Worm (Caenorhabditis elegans) whole organism, L1 larva: ENCODE data around the gene scl-5.
A peak's percentile ranks its signal among the peaks of the same experiment; 100 is the strongest.

Experiments used
- C04F5.9 ChIP-seq: sonication (generic microtip); optimal IDR thresholded peaks from 2 replicates; lab custom pipeline; 2016; ENCODE audit warnings: missing genetic modification characterization, missing compliant biosample characterization
- C34B4.2 ChIP-seq: sonication (generic microtip); optimal IDR thresholded peaks from 2 replicates; lab custom pipeline; 2017; ENCODE audit warnings: mild to moderate bottlenecking, missing genetic modification characterization, missing compliant biosample characterization
- F16B12.6 ChIP-seq: fragments of 150-350 bp; optimal IDR thresholded peaks from 2 replicates; lab custom pipeline; 2014; ENCODE audit warnings: missing biosample characterization, missing genetic modification characterization
- Y116A8C.19 ChIP-seq: sonication (generic microtip); optimal IDR thresholded peaks from 2 replicates; lab custom pipeline; 2016; ENCODE audit warnings: missing compliant biosample characterization, missing genetic modification characterization, borderline replicate concordance
- aha-1 ChIP-seq: fragments of 150-350 bp; optimal IDR thresholded peaks from 2 replicates; lab custom pipeline; 2014; ENCODE audit warnings: missing biosample characterization, missing genetic modification characterization
- alr-1 ChIP-seq: fragments of 200-800 bp; sonication (Bioruptor generic); optimal IDR thresholded peaks from 2 replicates; lab custom pipeline; 2018; ENCODE audit warnings: borderline replicate concordance, mild to moderate bottlenecking, missing genetic modification characterization, missing compliant biosample characterization
- aly-2 ChIP-seq: fragments of 150-350 bp; optimal IDR thresholded peaks from 2 replicates; lab custom pipeline; 2014; ENCODE audit warnings: missing biosample characterization, missing genetic modification characterization
- ama-1 ChIP-seq: fragments of 150-350 bp; optimal IDR thresholded peaks from 2 replicates; lab custom pipeline; 2014
- ceh-88 ChIP-seq: fragments of 200-800 bp; sonication (Bioruptor generic); IDR thresholded peaks from 2 replicates; pipeline ENCODE4 v1.3.6; 2022; ENCODE audit warnings: missing genetic modification characterization, missing compliant biosample characterization
- dsc-1 ChIP-seq: sonication (generic microtip); optimal IDR thresholded peaks from 2 replicates; lab custom pipeline; 2016; ENCODE audit warnings: mild to moderate bottlenecking, missing genetic modification characterization, missing compliant biosample characterization
- efl-3 ChIP-seq: fragments of 200-800 bp; sonication (Bioruptor generic); optimal IDR thresholded peaks from 2 replicates; lab custom pipeline; 2018; ENCODE audit warnings: mild to moderate bottlenecking, missing genetic modification characterization, missing compliant biosample characterization
- elt-2 ChIP-seq: sonication (generic microtip); optimal IDR thresholded peaks from 2 replicates; lab custom pipeline; 2016; ENCODE audit warnings: missing genetic modification characterization, mild to moderate bottlenecking, inconsistent platforms, missing compliant biosample characterization, missing genetic modification reagents
- ets-5 ChIP-seq: fragments of 200-800 bp; sonication (Bioruptor generic); IDR thresholded peaks from 2 replicates; pipeline ENCODE4 v1.3.6; 2022; ENCODE audit warnings: missing genetic modification characterization, missing compliant biosample characterization
- fkh-4 ChIP-seq: sonication (generic microtip); optimal IDR thresholded peaks from 2 replicates; lab custom pipeline; 2016; ENCODE audit warnings: missing compliant biosample characterization, missing genetic modification characterization, borderline replicate concordance
- grh-1 ChIP-seq: fragments of 200-800 bp; sonication (Bioruptor generic); IDR thresholded peaks from 2 replicates; pipeline ENCODE4 v1.3.6; 2022; ENCODE audit warnings: missing genetic modification reagents, missing genetic modification characterization, missing compliant biosample characterization
- hlh-4 ChIP-seq: sonication (generic microtip); optimal IDR thresholded peaks from 2 replicates; lab custom pipeline; 2016; ENCODE audit warnings: mild to moderate bottlenecking, missing genetic modification characterization, missing compliant biosample characterization
- hpl-2 ChIP-seq: fragments of 150-350 bp; optimal IDR thresholded peaks from 2 replicates; lab custom pipeline; 2014; ENCODE audit warnings: missing biosample characterization, missing genetic modification reagents, missing genetic modification characterization
- irx-1 ChIP-seq: sonication (generic microtip); optimal IDR thresholded peaks from 2 replicates; lab custom pipeline; 2016; ENCODE audit warnings: missing genetic modification characterization, missing compliant biosample characterization
- isw-1 ChIP-seq: fragments of 200-800 bp; sonication (Bioruptor generic); IDR thresholded peaks from 2 replicates; pipeline ENCODE4 v1.3.6; 2022; ENCODE audit warnings: missing genetic modification characterization, missing compliant biosample characterization
- lin-15B ChIP-seq: fragments of 150-350 bp; sonication (generic microtip); optimal IDR thresholded peaks from 3 replicates; lab custom pipeline; 2014; ENCODE audit warnings: missing biosample characterization, missing genetic modification characterization
- lin-35 ChIP-seq, 2 experiments: fragments of 150-350 bp; optimal IDR thresholded peaks; 2 replicates each; lab custom pipeline; 2014; ENCODE audit warnings: missing biosample characterization in 2 of 2, missing genetic modification characterization in 2 of 2, missing genetic modification reagents in 2 of 2
- mdl-1 ChIP-seq, 2 experiments: fragments of 150-350 bp; optimal IDR thresholded peaks; 2 replicates each; lab custom pipeline; 2014 to 2017; ENCODE audit warnings: missing biosample characterization in 2 of 2, missing genetic modification characterization in 2 of 2, inconsistent platforms in 1 of 2
- mep-1 ChIP-seq: fragments of 150-350 bp; optimal IDR thresholded peaks from 2 replicates; lab custom pipeline; 2014; ENCODE audit warnings: missing biosample characterization, missing genetic modification characterization
- nhr-20 ChIP-seq: sonication (generic microtip); optimal IDR thresholded peaks from 2 replicates; lab custom pipeline; 2016; ENCODE audit warnings: mild to moderate bottlenecking, missing genetic modification characterization, missing compliant biosample characterization
- nhr-71 ChIP-seq: sonication (generic microtip); optimal IDR thresholded peaks from 2 replicates; lab custom pipeline; 2016; ENCODE audit warnings: mild to moderate bottlenecking, missing genetic modification characterization, moderate library complexity, missing compliant biosample characterization
- nhr-77 ChIP-seq: fragments of 150-350 bp; optimal IDR thresholded peaks from 2 replicates; lab custom pipeline; 2014; ENCODE audit warnings: missing biosample characterization, missing genetic modification characterization
- skn-1 ChIP-seq: fragments of 150-350 bp; optimal IDR thresholded peaks from 2 replicates; lab custom pipeline; 2014; ENCODE audit warnings: missing biosample characterization, missing genetic modification characterization
- snpc-4 ChIP-seq: fragments of 150-350 bp; optimal IDR thresholded peaks from 2 replicates; lab custom pipeline; 2014; ENCODE audit warnings: missing biosample characterization, missing genetic modification characterization
- sox-4 ChIP-seq: sonication (generic microtip); optimal IDR thresholded peaks from 2 replicates; lab custom pipeline; 2016; ENCODE audit warnings: missing genetic modification characterization, missing compliant biosample characterization
- sptf-1 ChIP-seq: fragments of 150-350 bp; optimal IDR thresholded peaks from 2 replicates; lab custom pipeline; 2014; ENCODE audit warnings: missing biosample characterization, missing genetic modification characterization
- sup-37 ChIP-seq: fragments of 200-800 bp; sonication (Bioruptor generic); optimal IDR thresholded peaks from 2 replicates; lab custom pipeline; 2018; ENCODE audit warnings: mild to moderate bottlenecking, missing genetic modification characterization, missing compliant biosample characterization
- swsn-7 ChIP-seq: sonication (generic microtip); optimal IDR thresholded peaks from 2 replicates; lab custom pipeline; 2016; ENCODE audit warnings: missing genetic modification characterization, missing compliant biosample characterization
- tlp-1 ChIP-seq: fragments of 150-350 bp; optimal IDR thresholded peaks from 2 replicates; lab custom pipeline; 2014; ENCODE audit warnings: missing biosample characterization, missing genetic modification characterization
- unc-130 ChIP-seq: fragments of 150-350 bp; optimal IDR thresholded peaks from 2 replicates; lab custom pipeline; 2017; ENCODE audit warnings: missing biosample characterization, missing genetic modification characterization, inconsistent platforms
- unc-30 ChIP-seq: sonication (generic microtip); optimal IDR thresholded peaks from 2 replicates; lab custom pipeline; 2017; ENCODE audit warnings: missing biosample characterization, missing genetic modification characterization
- unc-62 ChIP-seq: fragments of 150-350 bp; optimal IDR thresholded peaks from 2 replicates; lab custom pipeline; 2014; ENCODE audit warnings: missing biosample characterization, missing genetic modification reagents, missing genetic modification characterization
- unc-98 ChIP-seq: fragments of 200-800 bp; sonication (Bioruptor generic); IDR thresholded peaks from 2 replicates; pipeline ENCODE4 v1.3.6; 2022; ENCODE audit warnings: missing genetic modification characterization, missing compliant biosample characterization
- vab-15 ChIP-seq: sonication (generic microtip); optimal IDR thresholded peaks from 2 replicates; lab custom pipeline; 2017; ENCODE audit warnings: missing genotype, mild to moderate bottlenecking, missing genetic modification characterization, missing compliant biosample characterization
- zag-1 ChIP-seq: fragments of 150-350 bp; optimal IDR thresholded peaks from 2 replicates; lab custom pipeline; 2014; ENCODE audit warnings: missing biosample characterization, missing genetic modification characterization
- ztf-4 ChIP-seq: fragments of 150-350 bp; optimal IDR thresholded peaks from 2 replicates; lab custom pipeline; 2014; ENCODE audit warnings: missing biosample characterization, missing genetic modification characterization

Gene scl-5

ce11 chrIV:13057418-13057817 is 6.4 kb upstream of the scl-5 start, which contains the start of gene scl-2 (continued):
- no peak for TF ChIP-seq isw-1
- TF ChIP-seq lin-15B (tag; lab: Kevin White, UChicago) = no peak
- TF ChIP-seq lin-35 (GFP tag; optimal IDR thresholded peaks at IDR 0.05; lab: Kevin White, UChicago) = peak in 1 of 2 experiments; percentile 36
- TF ChIP-seq tlp-1 (tag; lab: Kevin White, UChicago) = peak; percentile 68
- TF ChIP-seq hpl-2 = no peak
- TF ChIP-seq unc-62 = no peak
- TF ChIP-seq ama-1 (lab: Kevin White, UChicago) = no peak

- no peak for TF ChIP-seq nhr-20 (tag; lab: Kevin White, UChicago)
- no peak for TF ChIP-seq sup-37 (GFP tag; lab: Kevin White, UChicago)
- TF ChIP-seq sox-4 = no peak
- no peak for TF ChIP-seq skn-1 (tag; lab: Kevin White, UChicago)
- no peak for TF ChIP-seq efl-3 (GFP tag; lab: Kevin White, UChicago)
- TF ChIP-seq grh-1 (GFP tag; lab: Robert Waterston, UW) = no peak
- no peak for TF ChIP-seq alr-1 (tag; lab: Kevin White, UChicago)
- no peak for TF ChIP-seq ets-5 (GFP tag; lab: Robert Waterston, UW)
- no peak for TF ChIP-seq ceh-88 (GFP tag; lab: Robert Waterston, UW)
- no peak for TF ChIP-seq elt-2 (tag; lab: Kevin White, UChicago)
- no peak for TF ChIP-seq aly-2 (tag; lab: Kevin White, UChicago)
- no peak for TF ChIP-seq nhr-71 (tag; lab: Kevin White, UChicago)
- TF ChIP-seq nhr-77 = no peak
- TF ChIP-seq swsn-7 (tag; lab: Kevin White, UChicago) = no peak
- TF ChIP-seq sptf-1 = no peak
- TF ChIP-seq C34B4.2 (tag; lab: Kevin White, UChicago) = no peak
- no peak for TF ChIP-seq zag-1 (tag; lab: Kevin White, UChicago)
- TF ChIP-seq snpc-4 = no peak
Observed at ce11 chrIV:13059284-13059683, 4.5 kb upstream of the scl-5 start, which contains the start of gene scl-3. scl-3 (plus strand) TSS chrIV:13059584.

- TF ChIP-seq mep-1 (tag; lab: Kevin White, UChicago) = no peak
- TF ChIP-seq F16B12.6 (tag; lab: Kevin White, UChicago) = no peak
- TF ChIP-seq nhr-77 = no peak
- no peak for TF ChIP-seq C04F5.9 (tag; lab: Kevin White, UChicago)
- TF ChIP-seq ama-1 (lab: Kevin White, UChicago) = no peak
- TF ChIP-seq unc-62 = no peak
- TF ChIP-seq efl-3 (GFP tag; lab: Kevin White, UChicago) = no peak
- TF ChIP-seq unc-30 (tag; lab: Kevin White, UChicago) = no peak
- no peak for TF ChIP-seq sptf-1
- TF ChIP-seq sup-37 (GFP tag; lab: Kevin White, UChicago) = no peak
- TF ChIP-seq aly-2 (tag; lab: Kevin White, UChicago) = no peak
Observed at ce11 chrIV:13066044-13066443, 2.2 kb downstream of the scl-5 start.

- no peak for TF ChIP-seq unc-130 (tag; lab: Kevin White, UChicago)
- TF ChIP-seq ztf-4 (tag; lab: Kevin White, UChicago) = no peak
- TF ChIP-seq C34B4.2 (tag; lab: Kevin White, UChicago) = no peak
- no peak for TF ChIP-seq hlh-4 (tag; lab: Kevin White, UChicago)
- TF ChIP-seq dsc-1 (tag; lab: Kevin White, UChicago) = no peak
- TF ChIP-seq sup-37 (GFP tag; lab: Kevin White, UChicago) = no peak
- TF ChIP-seq aha-1 (tag; lab: Kevin White, UChicago) = no peak
- no peak for TF ChIP-seq lin-15B (tag; lab: Kevin White, UChicago)
- TF ChIP-seq unc-98 (GFP tag; lab: Robert Waterston, UW) = no peak
- no peak for TF ChIP-seq Y116A8C.19
- no peak for TF ChIP-seq vab-15
- TF ChIP-seq irx-1 (tag; lab: Kevin White, UChicago) = no peak
- TF ChIP-seq mep-1 (tag; lab: Kevin White, UChicago) = no peak
- no peak for TF ChIP-seq mdl-1 (tag; optimal IDR thresholded peaks at IDR 0.05; lab: Kevin White, UChicago)
- TF ChIP-seq ceh-88 (GFP tag; lab: Robert Waterston, UW) = no peak
- no peak for TF ChIP-seq fkh-4 (tag; lab: Kevin White, UChicago)
- TF ChIP-seq lin-35 (GFP tag; optimal IDR thresholded peaks at IDR 0.05; lab: Kevin White, UChicago) = no peak
Observed at ce11 chrIV:13067200-13067599, 3.4 kb downstream of the scl-5 start, which contains the start of gene col-131. col-131 (minus strand) TSS chrIV:13067300.
